Fruit fly (Drosophila melanogaster) whole organism, embryonic: ENCODE measurements around the gene CG13658.

Experiments
- Asciz ChIP-seq: fragments of 200-800 bp; sonication (Bioruptor generic); optimal IDR thresholded peaks from 2 replicates; lab custom pipeline; 2017; ENCODE audit warnings: missing biosample characterization, mild to moderate bottlenecking, missing genetic modification characterization, missing genetic modification reagents
- CG10321 ChIP-seq: fragments of 200-800 bp; sonication (Bioruptor generic); IDR thresholded peaks from 2 replicates; pipeline ENCODE4 v1.3.6; 2022; ENCODE audit warnings: missing biosample characterization, missing genetic modification characterization
- CG11247 ChIP-seq: fragments of 200-800 bp; sonication (Bioruptor generic); IDR thresholded peaks from 2 replicates; pipeline ENCODE4 v1.3.6; 2022; ENCODE audit warnings: missing biosample characterization, missing genetic modification characterization
- CG11456 ChIP-seq: fragments of 200-800 bp; sonication (Bioruptor generic); IDR thresholded peaks from 3 replicates; pipeline ENCODE4 v1.3.6; 2022; ENCODE audit warnings: missing biosample characterization, missing genetic modification characterization
- CG12299 ChIP-seq: fragments of 200-800 bp; sonication (Bioruptor generic); optimal IDR thresholded peaks from 2 replicates; lab custom pipeline; 2018; ENCODE audit warnings: missing biosample characterization, mild to moderate bottlenecking, missing genetic modification characterization
- CG13775 ChIP-seq: fragments of 200-800 bp; sonication (Bioruptor generic); optimal IDR thresholded peaks from 3 replicates; lab custom pipeline; 2017; ENCODE audit warnings: missing biosample characterization, mild to moderate bottlenecking, missing genetic modification characterization
- CG17612 ChIP-seq: fragments of 200-800 bp; sonication (Bioruptor generic); IDR thresholded peaks from 2 replicates; pipeline ENCODE4 v1.3.6; 2022; ENCODE audit warnings: missing biosample characterization, missing genetic modification characterization
- CG2889 ChIP-seq: fragments of 200-800 bp; sonication (Bioruptor generic); IDR thresholded peaks from 3 replicates; pipeline ENCODE4 v1.3.6; 2022; ENCODE audit warnings: missing biosample characterization, missing genetic modification characterization
- CG33557 ChIP-seq: fragments of 200-800 bp; sonication (Bioruptor generic); optimal IDR thresholded peaks from 2 replicates; lab custom pipeline; 2019; ENCODE audit warnings: missing biosample characterization, mild to moderate bottlenecking, missing genetic modification characterization, moderate library complexity
- CG3407 ChIP-seq: fragments of 200-800 bp; sonication (Bioruptor generic); optimal IDR thresholded peaks from 2 replicates; lab custom pipeline; 2018; ENCODE audit warnings: missing biosample characterization, mild to moderate bottlenecking, missing genetic modification characterization
- CG3995 ChIP-seq: fragments of 200-800 bp; sonication (Bioruptor generic); optimal IDR thresholded peaks from 3 replicates; lab custom pipeline; 2016; ENCODE audit warnings: missing biosample characterization, missing genetic modification characterization
- CG4854 ChIP-seq: fragments of 200-800 bp; sonication (Bioruptor generic); optimal IDR thresholded peaks from 2 replicates; lab custom pipeline; 2016; ENCODE audit warnings: missing biosample characterization, missing genetic modification characterization, inconsistent platforms
- CG6654 ChIP-seq: fragments of 200-800 bp; sonication (Bioruptor generic); optimal IDR thresholded peaks from 2 replicates; lab custom pipeline; 2017; ENCODE audit warnings: missing biosample characterization, mild to moderate bottlenecking, missing genetic modification characterization
- CG7839 ChIP-seq: fragments of 200-800 bp; sonication (Bioruptor generic); optimal IDR thresholded peaks from 3 replicates; lab custom pipeline; 2018; ENCODE audit warnings: missing biosample characterization, mild to moderate bottlenecking, missing genetic modification characterization, moderate library complexity
- CG8089 ChIP-seq: fragments of 200-800 bp; sonication (Bioruptor generic); optimal IDR thresholded peaks from 3 replicates; lab custom pipeline; 2016; ENCODE audit warnings: missing biosample characterization, missing genetic modification characterization
- CG8281 ChIP-seq: fragments of 200-800 bp; sonication (Bioruptor generic); optimal IDR thresholded peaks from 2 replicates; lab custom pipeline; 2018; ENCODE audit warnings: missing biosample characterization, mild to moderate bottlenecking, missing genetic modification characterization, moderate library complexity
- CG9437 ChIP-seq: fragments of 200-800 bp; sonication (Bioruptor generic); optimal IDR thresholded peaks from 2 replicates; lab custom pipeline; 2018; ENCODE audit warnings: missing biosample characterization, mild to moderate bottlenecking, missing genetic modification characterization
- CG9609 ChIP-seq: fragments of 200-800 bp; sonication (Bioruptor generic); optimal IDR thresholded peaks from 3 replicates; lab custom pipeline; 2016; ENCODE audit warnings: missing biosample characterization, missing genetic modification characterization
- Deaf1 ChIP-seq: fragments of 200-800 bp; optimal IDR thresholded peaks from 3 replicates; lab custom pipeline; 2019; ENCODE audit warnings: missing biosample characterization, mild to moderate bottlenecking, missing genetic modification characterization, moderate library complexity
- Dip2 ChIP-seq: fragments of 200-800 bp; sonication (Bioruptor generic); IDR thresholded peaks from 2 replicates; pipeline ENCODE4 v1.3.6; 2022; ENCODE audit warnings: missing biosample characterization, missing genetic modification characterization
- Dip3 ChIP-seq: fragments of 200-800 bp; sonication (Bioruptor generic); optimal IDR thresholded peaks from 3 replicates; lab custom pipeline; 2016; ENCODE audit warnings: missing biosample characterization, missing genetic modification characterization
- E2f2 ChIP-seq: fragments of 200-800 bp; sonication (Bioruptor generic); IDR thresholded peaks from 2 replicates; pipeline ENCODE4 v1.3.6; 2022; ENCODE audit warnings: missing biosample characterization, missing genetic modification characterization
- Fer1 ChIP-seq: fragments of 200-800 bp; sonication (Bioruptor generic); optimal IDR thresholded peaks from 2 replicates; lab custom pipeline; 2017; ENCODE audit warnings: missing biosample characterization, mild to moderate bottlenecking, missing genetic modification characterization
- H15 ChIP-seq: fragments of 200-800 bp; sonication (Bioruptor generic); IDR thresholded peaks from 3 replicates; pipeline ENCODE4 v1.3.6; 2022; ENCODE audit warnings: missing biosample characterization, missing genetic modification characterization
- HLHmδ ChIP-seq: fragments of 200-800 bp; sonication (Bioruptor generic); optimal IDR thresholded peaks from 2 replicates; lab custom pipeline; 2018; ENCODE audit warnings: missing biosample characterization, mild to moderate bottlenecking, missing genetic modification characterization, moderate library complexity
- Hr39 ChIP-seq: fragments of >200 bp; optimal IDR thresholded peaks from 2 replicates; lab custom pipeline; 2017
- Med ChIP-seq: fragments of 200-800 bp; sonication (Bioruptor generic); peaks from one replicate; lab custom pipeline; 2016; ENCODE audit warnings: missing biosample characterization, missing genetic modification characterization, mild to moderate bottlenecking, inconsistent platforms, moderate library complexity
- NFAT ChIP-seq: fragments of 200-800 bp; sonication (Bioruptor generic); IDR thresholded peaks from 2 replicates; pipeline ENCODE4 v1.3.6; 2022; ENCODE audit warnings: missing biosample characterization, missing genetic modification characterization
- Nf-YA ChIP-seq: fragments of 200-800 bp; sonication (Bioruptor generic); IDR thresholded peaks from 2 replicates; pipeline ENCODE4 v1.3.6; 2022; ENCODE audit warnings: missing biosample characterization, missing genetic modification characterization
- Oaz ChIP-seq: fragments of 200-800 bp; sonication (Bioruptor generic); IDR thresholded peaks from 2 replicates; pipeline ENCODE4 v1.3.6; 2022; ENCODE audit warnings: missing biosample characterization, missing genetic modification characterization
- Sry-δ ChIP-seq: fragments of 200-800 bp; sonication (Bioruptor generic); optimal IDR thresholded peaks from 2 replicates; lab custom pipeline; 2016; ENCODE audit warnings: missing biosample characterization, missing genetic modification characterization
- Tbp ChIP-seq: fragments of >200 bp; optimal IDR thresholded peaks from 2 replicates; lab custom pipeline; 2018; ENCODE audit warnings: missing biosample characterization, missing genetic modification characterization
- ase ChIP-seq: fragments of 200-800 bp; sonication (Bioruptor generic); IDR thresholded peaks from 3 replicates; pipeline ENCODE4 v1.3.6; 2022; ENCODE audit warnings: missing biosample characterization, missing genetic modification characterization
- bbx ChIP-seq: fragments of 200-800 bp; sonication (Bioruptor generic); IDR thresholded peaks from 2 replicates; pipeline ENCODE4 v1.3.6; 2022; ENCODE audit warnings: missing biosample characterization, missing genetic modification characterization; ENCODE audit not compliant: partially characterized antibody
- bcd ChIP-seq: fragments of 200-800 bp; sonication (Bioruptor generic); optimal IDR thresholded peaks from 2 replicates; lab custom pipeline; 2017; ENCODE audit warnings: missing biosample characterization, mild to moderate bottlenecking, missing genetic modification characterization
- cwo ChIP-seq: fragments of 200-800 bp; sonication (Bioruptor generic); optimal IDR thresholded peaks from 3 replicates; lab custom pipeline; 2017; ENCODE audit warnings: missing biosample characterization, missing genetic modification characterization, mild to moderate bottlenecking, moderate library complexity, missing genetic modification reagents
- ewg ChIP-seq: fragments of 200-800 bp; sonication (Bioruptor generic); optimal IDR thresholded peaks from 3 replicates; lab custom pipeline; 2017; ENCODE audit warnings: mild to moderate bottlenecking, missing biosample characterization, missing genetic modification reagents, missing genetic modification characterization
- eyg ChIP-seq: fragments of 200-800 bp; sonication (Bioruptor generic); optimal IDR thresholded peaks from 3 replicates; lab custom pipeline; 2016; ENCODE audit warnings: missing biosample characterization, missing genetic modification characterization
- fru ChIP-seq: fragments of >200 bp; optimal IDR thresholded peaks from 2 replicates; lab custom pipeline; 2017
- gcm2 ChIP-seq: fragments of 200-800 bp; sonication (Bioruptor generic); optimal IDR thresholded peaks from 2 replicates; lab custom pipeline; 2016; ENCODE audit warnings: missing biosample characterization, missing genetic modification characterization
- grau ChIP-seq: fragments of 200-800 bp; optimal IDR thresholded peaks from 3 replicates; lab custom pipeline; 2019; ENCODE audit warnings: missing biosample characterization, mild to moderate bottlenecking, missing genetic modification characterization, moderate library complexity
- jing ChIP-seq: fragments of 200-800 bp; sonication (Bioruptor generic); optimal IDR thresholded peaks from 2 replicates; lab custom pipeline; 2018; ENCODE audit warnings: missing biosample characterization, mild to moderate bottlenecking, missing genetic modification characterization
- kah ChIP-seq: fragments of 200-800 bp; sonication (Bioruptor generic); optimal IDR thresholded peaks from 2 replicates; lab custom pipeline; 2018; ENCODE audit warnings: missing biosample characterization, mild to moderate bottlenecking, missing genetic modification characterization
- kni ChIP-seq: fragments of 200-800 bp; sonication (Bioruptor generic); optimal IDR thresholded peaks from 3 replicates; lab custom pipeline; 2017; ENCODE audit warnings: mild to moderate bottlenecking, missing biosample characterization, missing genetic modification reagents, missing genetic modification characterization
- lab ChIP-seq: fragments of 200-800 bp; sonication (Bioruptor generic); optimal IDR thresholded peaks from 3 replicates; lab custom pipeline; 2017; ENCODE audit warnings: missing biosample characterization, missing genetic modification characterization, mild to moderate bottlenecking, moderate library complexity, missing genetic modification reagents
- sc ChIP-seq, 3 experiments: fragments of >200 bp in 2 of 3; fragments of 200-800 bp in 1 of 3; sonication (Bioruptor generic) in 1 of 3; optimal IDR thresholded peaks; 2 replicates in 2 of 3; 3 replicates in 1 of 3; lab custom pipeline; 2017; ENCODE audit warnings: mild to moderate bottlenecking in 1 of 3, missing biosample characterization in 1 of 3, missing genetic modification characterization in 1 of 3, missing genetic modification reagents in 1 of 3
- sd ChIP-seq: fragments of 200-800 bp; sonication (Bioruptor generic); optimal IDR thresholded peaks from 3 replicates; lab custom pipeline; 2018; ENCODE audit warnings: missing biosample characterization, mild to moderate bottlenecking, missing genetic modification characterization, moderate library complexity
- sim ChIP-seq: fragments of 200-800 bp; sonication (Bioruptor generic); IDR thresholded peaks from 2 replicates; pipeline ENCODE4 v1.3.6; 2022; ENCODE audit warnings: missing biosample characterization, missing genetic modification characterization
- sqz ChIP-seq: fragments of 200-800 bp; sonication (Bioruptor generic); optimal IDR thresholded peaks from 3 replicates; lab custom pipeline; 2018; ENCODE audit warnings: missing biosample characterization, mild to moderate bottlenecking, missing genetic modification characterization
- tgo ChIP-seq: fragments of 200-800 bp; sonication (Bioruptor generic); IDR thresholded peaks from 3 replicates; pipeline ENCODE4 v1.3.6; 2022; ENCODE audit warnings: missing biosample characterization, missing genetic modification characterization
- toy ChIP-seq: fragments of 200-800 bp; sonication (Bioruptor generic); IDR thresholded peaks from 2 replicates; pipeline ENCODE4 v1.3.6; 2022; ENCODE audit warnings: missing biosample characterization, missing genetic modification characterization
- vvl ChIP-seq: fragments of 200-800 bp; sonication (Bioruptor generic); IDR thresholded peaks from 2 replicates; pipeline ENCODE4 v1.3.6; 2022; ENCODE audit warnings: missing biosample characterization, missing genetic modification characterization

Gene CG13658

DNA sequence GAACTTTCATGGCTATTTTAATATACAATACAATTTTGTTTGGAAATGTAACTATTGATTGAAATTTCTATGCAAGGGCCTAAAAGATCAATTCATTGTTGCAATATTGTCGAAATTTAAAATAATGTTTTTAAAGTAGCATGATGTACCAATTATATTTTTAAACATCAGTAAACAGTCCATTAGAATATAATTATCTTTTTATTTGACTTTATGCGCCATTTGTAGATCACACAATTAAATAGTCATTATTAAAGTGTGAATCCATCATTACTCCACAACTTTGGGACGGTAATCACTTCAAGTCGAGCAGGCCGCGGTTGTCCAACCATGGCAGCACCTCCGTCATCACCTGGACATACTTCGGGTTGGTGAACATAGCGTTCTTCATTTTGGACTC lies 23.6 kb downstream of the CG13658 start, which contains the start of gene CG31099:
TSS of gene CG31099 (minus strand) at position 101 of the 400 bp plus-strand sequence.
- TF ChIP-seq jing (GFP tag; lab: Kevin White, UChicago) (no peak), HLHmδ (GFP tag; lab: Kevin White, UChicago) (no peak), CG11456 (no peak), NFAT (GFP tag; lab: Robert Waterston, UW) (no peak), CG17612 (GFP tag; lab: Robert Waterston, UW) (no peak), kni (GFP tag; lab: Kevin White, UChicago) (no peak), CG2889 (GFP tag; lab: Robert Waterston, UW) (no peak), CG8089 (GFP tag; lab: Kevin White, UChicago) (no peak), ase (GFP tag; lab: Robert Waterston, UW) (no peak), tgo (no peak), Tbp (GFP tag; lab: Kevin White, UChicago) (no peak), Dip3 (GFP tag; lab: Kevin White, UChicago) (no peak), Fer1 (no peak), CG11247 (GFP tag; lab: Robert Waterston, UW) (no peak), cwo (GFP tag; lab: Kevin White, UChicago) (no peak), grau (tag; lab: Kevin White, UChicago) (no peak), CG13775 (GFP tag; lab: Kevin White, UChicago) (no peak)

DNA sequence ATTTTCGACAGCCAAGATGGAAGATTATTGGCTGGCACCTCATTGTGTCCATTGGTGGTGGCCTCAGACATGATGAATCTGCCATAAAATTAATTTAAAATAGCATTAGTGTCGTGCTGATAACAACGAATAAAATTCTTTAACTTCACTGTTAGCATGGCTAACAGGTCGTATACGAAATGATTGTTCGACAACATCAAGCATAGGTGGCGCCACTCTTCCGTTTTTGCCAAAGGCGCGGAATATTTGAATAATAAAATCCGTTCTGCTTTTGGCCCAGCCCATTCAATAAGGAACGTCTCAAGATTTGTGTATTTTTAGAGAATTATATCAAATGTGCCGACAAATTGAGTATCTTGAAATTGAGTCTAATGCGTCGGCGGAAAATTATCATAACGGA lies 25.3 kb downstream of the CG13658 start:
- TF ChIP-seq kah (GFP tag; lab: Kevin White, UChicago) (no peak), CG33557 (GFP tag; lab: Kevin White, UChicago) (no peak), lab (GFP tag; lab: Kevin White, UChicago) (peak; percentile 26), CG9437 (peak; percentile 1), sc (optimal IDR thresholded peaks at IDR 0.05; lab: Kevin White, UChicago) (no peak), sc (GFP tag; optimal IDR thresholded peaks at IDR 0.05; lab: Kevin White, UChicago) (no peak), CG3995 (GFP tag; lab: Kevin White, UChicago) (no peak), CG9609 (GFP tag; lab: Kevin White, UChicago) (no peak), E2f2 (GFP tag; lab: Robert Waterston, UW) (peak; percentile 63), Oaz (GFP tag; lab: Robert Waterston, UW) (no peak), eyg (GFP tag; lab: Kevin White, UChicago) (no peak), CG7839 (tag; lab: Kevin White, UChicago) (peak; percentile 11), CG8281 (tag; lab: Kevin White, UChicago) (no peak), sd (tag; lab: Kevin White, UChicago) (no peak), CG6654 (GFP tag; lab: Kevin White, UChicago) (no peak), CG10321 (GFP tag; lab: Robert Waterston, UW) (no peak), Nf-YA (no peak), sim (no peak), gcm2 (GFP tag; lab: Kevin White, UChicago) (no peak), bcd (peak; percentile 3), ewg (no peak), Dip2 (GFP tag; lab: Robert Waterston, UW) (peak; percentile 84), toy (GFP tag; lab: Robert Waterston, UW) (no peak), Sry-δ (no peak), CG3407 (GFP tag; lab: Kevin White, UChicago) (no peak), Deaf1 (tag; lab: Kevin White, UChicago) (no peak), sqz (no peak), Med (peak; percentile 70), CG4854 (GFP tag; lab: Kevin White, UChicago) (no peak), vvl (GFP tag; lab: Robert Waterston, UW) (no peak), CG12299 (no peak), Hr39 (lab: Kevin White, UChicago) (no peak), H15 (GFP tag; lab: Robert Waterston, UW) (no peak), Asciz (GFP tag; lab: Kevin White, UChicago) (no peak), fru (lab: Kevin White, UChicago) (no peak), bbx (GFP tag; lab: Robert Waterston, UW) (no peak)
